Fruit fly (Drosophila melanogaster) whole organism, prepupa: ENCODE results near the gene Pgm1.

Experiments used
- Blimp-1 ChIP-seq: fragments of 200-800 bp; sonication (Bioruptor generic); optimal IDR thresholded peaks from 3 replicates; lab custom pipeline; 2017; ENCODE audit warnings: missing biosample characterization, missing genetic modification characterization, mild to moderate bottlenecking, moderate library complexity, missing genetic modification reagents
- CG10631 ChIP-seq: fragments of 200-800 bp; sonication (Bioruptor generic); optimal IDR thresholded peaks from 2 replicates; lab custom pipeline; 2016; ENCODE audit warnings: missing biosample characterization, missing genetic modification characterization
- CG10669 ChIP-seq: fragments of 200-800 bp; sonication (Bioruptor generic); optimal IDR thresholded peaks from 3 replicates; lab custom pipeline; 2018; ENCODE audit warnings: missing biosample characterization, mild to moderate bottlenecking, missing genetic modification characterization, moderate library complexity
- CG11294 ChIP-seq: fragments of 200-800 bp; sonication (Bioruptor generic); IDR thresholded peaks from 2 replicates; pipeline ENCODE4 v1.3.6; 2022; ENCODE audit warnings: missing biosample characterization, missing genetic modification characterization
- CG11762 ChIP-seq: fragments of 200-800 bp; sonication (Bioruptor generic); optimal IDR thresholded peaks from 3 replicates; lab custom pipeline; 2016; ENCODE audit warnings: missing biosample characterization, missing genetic modification characterization; ENCODE audit not compliant: insufficient read depth
- CG11902 ChIP-seq: fragments of 200-800 bp; sonication (Bioruptor generic); optimal IDR thresholded peaks from 3 replicates; lab custom pipeline; 2016; ENCODE audit warnings: missing biosample characterization, missing genetic modification characterization
- CG15336 ChIP-seq: fragments of 200-800 bp; sonication (Bioruptor generic); IDR thresholded peaks from 2 replicates; pipeline ENCODE4 v1.3.6; 2022; ENCODE audit warnings: missing biosample characterization, missing genetic modification characterization
- CG1621 ChIP-seq: fragments of 200-800 bp; sonication (Bioruptor generic); optimal IDR thresholded peaks from 3 replicates; lab custom pipeline; 2018; ENCODE audit warnings: missing biosample characterization, mild to moderate bottlenecking, missing genetic modification characterization
- CG16779 ChIP-seq: fragments of 200-800 bp; sonication (Bioruptor generic); optimal IDR thresholded peaks from 3 replicates; lab custom pipeline; 2017; ENCODE audit warnings: missing biosample characterization, mild to moderate bottlenecking, missing genetic modification characterization
- CG3032 ChIP-seq: fragments of 200-800 bp; optimal IDR thresholded peaks from 2 replicates; lab custom pipeline; 2019; ENCODE audit warnings: missing biosample characterization, mild to moderate bottlenecking, missing genetic modification characterization, moderate library complexity
- CG31627 ChIP-seq: fragments of 200-800 bp; sonication (Bioruptor generic); optimal IDR thresholded peaks from 3 replicates; lab custom pipeline; 2016; ENCODE audit warnings: missing biosample characterization, missing genetic modification characterization
- CG4318 ChIP-seq: fragments of 200-800 bp; sonication (Bioruptor generic); optimal IDR thresholded peaks from 3 replicates; lab custom pipeline; 2017; ENCODE audit warnings: missing biosample characterization, mild to moderate bottlenecking, missing genetic modification characterization
- CG6163 ChIP-seq: fragments of 200-800 bp; sonication (Bioruptor generic); IDR thresholded peaks from 3 replicates; pipeline ENCODE4 v1.3.6; 2022; ENCODE audit warnings: missing biosample characterization, missing genetic modification characterization
- CG6792 ChIP-seq: fragments of 200-800 bp; sonication (Bioruptor generic); optimal IDR thresholded peaks from 3 replicates; lab custom pipeline; 2016; ENCODE audit warnings: missing biosample characterization, missing genetic modification characterization
- CG7368 ChIP-seq: fragments of 200-800 bp; sonication (Bioruptor generic); optimal IDR thresholded peaks from 3 replicates; lab custom pipeline; 2016; ENCODE audit warnings: missing biosample characterization, missing genetic modification characterization
- CG8319 ChIP-seq: fragments of 200-800 bp; sonication (Bioruptor generic); optimal IDR thresholded peaks from 3 replicates; lab custom pipeline; 2016; ENCODE audit warnings: missing biosample characterization, missing genetic modification characterization
- CG8632 ChIP-seq: fragments of 200-800 bp; sonication (Bioruptor generic); optimal IDR thresholded peaks from 3 replicates; lab custom pipeline; 2016; ENCODE audit warnings: missing biosample characterization, missing genetic modification characterization
- Eip78C ChIP-seq: fragments of 200-800 bp; sonication (Bioruptor generic); peaks from one replicate; lab custom pipeline; 2016; ENCODE audit warnings: missing biosample characterization, missing genetic modification characterization
- Eip93F ChIP-seq: fragments of 200-800 bp; sonication (Bioruptor generic); optimal IDR thresholded peaks from 2 replicates; lab custom pipeline; 2016; ENCODE audit warnings: missing biosample characterization, mild to moderate bottlenecking, missing genetic modification characterization
- Ets21C ChIP-seq: fragments of 200-800 bp; sonication (Bioruptor generic); optimal IDR thresholded peaks from 3 replicates; lab custom pipeline; 2016; ENCODE audit warnings: missing biosample characterization, missing genetic modification characterization
- Ets96B ChIP-seq: fragments of 200-800 bp; optimal IDR thresholded peaks from 2 replicates; lab custom pipeline; 2019; ENCODE audit warnings: missing biosample characterization, mild to moderate bottlenecking, missing genetic modification characterization, moderate library complexity
- Gug ChIP-seq: fragments of 200-800 bp; sonication (Bioruptor generic); IDR thresholded peaks from 2 replicates; pipeline ENCODE4 v1.3.6; 2022; ENCODE audit warnings: missing biosample characterization, missing genetic modification characterization
- Hr38 ChIP-seq: sonication (Bioruptor generic); optimal IDR thresholded peaks from 2 replicates; lab custom pipeline; 2016; ENCODE audit warnings: missing biosample characterization, missing genetic modification characterization
- Hr39 ChIP-seq: fragments of 200-800 bp; sonication (Bioruptor generic); optimal IDR thresholded peaks from 2 replicates; lab custom pipeline; 2016; ENCODE audit warnings: missing biosample characterization, missing genetic modification characterization
- Hr4 ChIP-seq: fragments of 200-800 bp; sonication (Bioruptor generic); optimal IDR thresholded peaks from 3 replicates; lab custom pipeline; 2016; ENCODE audit warnings: missing biosample characterization, missing genetic modification characterization
- Lpt ChIP-seq: fragments of 200-800 bp; sonication (Bioruptor generic); optimal IDR thresholded peaks from 3 replicates; lab custom pipeline; 2016; ENCODE audit warnings: missing biosample characterization, missing genetic modification characterization
- Sox14 ChIP-seq: fragments of 200-800 bp; sonication (Bioruptor generic); optimal IDR thresholded peaks from 3 replicates; lab custom pipeline; 2016; ENCODE audit warnings: missing biosample characterization, missing genetic modification characterization
- Sox15 ChIP-seq: fragments of 200-800 bp; sonication (Bioruptor generic); optimal IDR thresholded peaks from 3 replicates; lab custom pipeline; 2016; ENCODE audit warnings: missing biosample characterization, missing genetic modification characterization
- achi ChIP-seq: fragments of 200-800 bp; sonication (Bioruptor generic); optimal IDR thresholded peaks from 3 replicates; lab custom pipeline; 2016; ENCODE audit warnings: missing biosample characterization, missing genetic modification characterization
- acj6 ChIP-seq: fragments of 200-800 bp; sonication (Bioruptor generic); optimal IDR thresholded peaks from 3 replicates; lab custom pipeline; 2016; ENCODE audit warnings: missing biosample characterization, missing genetic modification characterization
- cyc ChIP-seq: fragments of 200-800 bp; sonication (Bioruptor generic); optimal IDR thresholded peaks from 3 replicates; lab custom pipeline; 2016; ENCODE audit warnings: missing biosample characterization, missing genetic modification characterization
- dac ChIP-seq: fragments of 200-800 bp; sonication (Bioruptor generic); optimal IDR thresholded peaks from 2 replicates; lab custom pipeline; 2017; ENCODE audit warnings: missing biosample characterization, mild to moderate bottlenecking, missing genetic modification characterization
- dsx ChIP-seq: fragments of 200-800 bp; optimal IDR thresholded peaks from 3 replicates; lab custom pipeline; 2019; ENCODE audit warnings: missing biosample characterization, mild to moderate bottlenecking, missing genetic modification characterization, moderate library complexity; ENCODE audit not compliant: poor library complexity, severe bottlenecking
- eg ChIP-seq: fragments of 200-800 bp; sonication (Bioruptor generic); IDR thresholded peaks from 3 replicates; pipeline ENCODE4 v1.3.6; 2022; ENCODE audit warnings: missing biosample characterization, missing genetic modification characterization
- esn ChIP-seq: fragments of 200-800 bp; sonication (Bioruptor generic); optimal IDR thresholded peaks from 2 replicates; lab custom pipeline; 2016; ENCODE audit warnings: missing biosample characterization, mild to moderate bottlenecking, missing genetic modification characterization, moderate library complexity
- fd59A ChIP-seq: fragments of 200-800 bp; sonication (Bioruptor generic); optimal IDR thresholded peaks from 2 replicates; lab custom pipeline; 2017; ENCODE audit warnings: missing biosample characterization, mild to moderate bottlenecking, missing genetic modification characterization, missing genetic modification reagents
- fd85E ChIP-seq: fragments of 200-800 bp; sonication (Bioruptor generic); optimal IDR thresholded peaks from 3 replicates; lab custom pipeline; 2016; ENCODE audit warnings: missing biosample characterization, missing genetic modification characterization
- fkh ChIP-seq: fragments of 200-800 bp; sonication (Bioruptor generic); optimal IDR thresholded peaks from 3 replicates; lab custom pipeline; 2017; ENCODE audit warnings: missing biosample characterization, mild to moderate bottlenecking, missing genetic modification characterization, moderate library complexity
- lz ChIP-seq: fragments of 200-800 bp; sonication (Bioruptor generic); optimal IDR thresholded peaks from 3 replicates; lab custom pipeline; 2016; ENCODE audit warnings: missing biosample characterization, missing genetic modification characterization
- pdm3 ChIP-seq: fragments of 200-800 bp; sonication (Bioruptor generic); optimal IDR thresholded peaks from 3 replicates; lab custom pipeline; 2016; ENCODE audit warnings: missing biosample characterization, missing genetic modification characterization
- salr ChIP-seq, 2 experiments: fragments of 200-800 bp; sonication (Bioruptor generic); optimal IDR thresholded peaks; 3 replicates each; lab custom pipeline; 2016 to 2018; ENCODE audit warnings: missing biosample characterization in 2 of 2, missing genetic modification characterization in 2 of 2, mild to moderate bottlenecking in 1 of 2
- spab ChIP-seq: fragments of 200-800 bp; sonication (Bioruptor generic); optimal IDR thresholded peaks from 2 replicates; lab custom pipeline; 2017; ENCODE audit warnings: missing biosample characterization, mild to moderate bottlenecking, missing genetic modification characterization, missing genetic modification reagents

The Pgm1 gene

DNA sequence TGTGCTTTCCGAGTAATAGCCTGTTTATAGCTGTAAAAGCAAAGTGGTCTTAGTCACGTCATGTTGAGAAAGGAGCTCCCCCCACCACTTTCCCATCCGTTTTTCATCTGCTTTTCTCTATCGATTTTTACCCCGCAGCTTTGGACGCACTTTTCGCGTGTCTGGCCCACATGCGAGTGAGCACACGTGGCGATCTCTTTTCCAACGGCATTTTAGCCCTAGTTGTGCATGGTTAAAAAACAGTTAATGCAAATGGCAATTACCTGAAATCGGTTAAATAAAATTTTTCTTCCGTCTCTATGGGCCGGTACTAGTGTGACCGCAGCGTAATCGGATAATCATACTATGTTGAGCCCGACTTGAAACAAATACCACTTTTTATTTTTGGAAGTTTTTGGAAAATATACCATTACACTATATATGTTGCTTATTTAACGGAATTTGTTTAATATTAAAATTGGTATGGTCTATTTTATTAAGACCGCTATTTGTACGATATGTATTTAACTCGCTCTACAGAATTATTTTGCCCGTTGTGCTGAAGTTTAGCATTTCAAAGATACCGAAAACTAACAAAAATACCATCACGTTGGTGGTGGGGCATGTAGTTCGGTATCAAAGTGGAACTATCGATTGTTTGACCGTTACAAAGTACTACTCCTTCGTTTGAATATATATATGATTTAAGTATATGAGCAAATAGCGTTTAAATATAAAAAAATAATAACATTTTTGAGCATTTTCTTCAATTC lies 16.1 kb downstream of the Pgm1 start, which contains the start of gene Zn72D:
Gene Zn72D, minus strand, starts transcription at position 558 of the 752 bp plus-strand sequence.
- peak; percentile 66 for TF ChIP-seq Eip78C (GFP tag; lab: Kevin White, UChicago)
- no peak for TF ChIP-seq CG16779 (tag; lab: Kevin White, UChicago)
- TF ChIP-seq Hr4, result no peak

DNA sequence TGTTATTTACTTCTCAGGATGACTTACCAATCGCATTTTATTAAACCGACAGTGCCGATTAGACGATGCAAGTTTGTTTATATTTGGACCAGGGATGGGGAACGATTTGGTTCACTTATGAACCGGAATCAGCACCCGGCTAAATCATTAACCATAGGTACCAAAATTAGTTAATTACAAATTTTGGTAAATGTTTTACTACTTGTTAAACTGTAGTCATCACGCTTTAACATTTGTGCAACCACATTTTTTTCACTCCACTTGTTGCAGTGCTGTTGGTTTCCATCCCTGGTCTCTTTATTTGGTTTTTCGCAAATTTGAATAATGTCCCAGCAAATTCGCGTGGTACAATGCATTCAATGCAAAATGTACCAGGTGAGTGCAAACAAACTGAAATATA lies 22.8 kb downstream of the Pgm1 start, which contains the start of the genes IntS9 and CG43295:
Gene IntS9, minus strand, starts transcription at position 100 of the 400 bp plus-strand sequence.
Gene CG43295, plus strand, starts transcription at position 325 of the 400 bp plus-strand sequence.
- peak; percentile 91 for TF ChIP-seq acj6
- peak; percentile 80 for TF ChIP-seq CG15336
- TF ChIP-seq CG31627 (GFP tag; lab: Kevin White, UChicago), result peak; percentile 92
- no peak for TF ChIP-seq fd85E (GFP tag; lab: Kevin White, UChicago)
- peak; percentile 83 for TF ChIP-seq CG8319 (GFP tag; lab: Kevin White, UChicago)
- TF ChIP-seq cyc (GFP tag; lab: Kevin White, UChicago), result peak; percentile 91
- peak; percentile 84 for TF ChIP-seq CG11762
- TF ChIP-seq CG6792 (GFP tag; lab: Kevin White, UChicago), result peak; percentile 85
- no peak for TF ChIP-seq dac (GFP tag; lab: Kevin White, UChicago)
- TF ChIP-seq CG11294 (GFP tag; lab: Robert Waterston, UW), result peak; percentile 64
- peak; percentile 97 for TF ChIP-seq Sox14 (GFP tag; lab: Kevin White, UChicago)
- TF ChIP-seq lz (GFP tag; lab: Kevin White, UChicago), result peak; percentile 90
- peak; percentile 75 for TF ChIP-seq CG8632 (GFP tag; lab: Kevin White, UChicago)
- peak; percentile 71 for TF ChIP-seq CG11902
- TF ChIP-seq fkh (GFP tag; lab: Kevin White, UChicago), result peak; percentile 46
- TF ChIP-seq CG10669 (GFP tag; lab: Kevin White, UChicago), result no peak
- peak; percentile 58 for TF ChIP-seq fd59A (GFP tag; lab: Kevin White, UChicago)
- TF ChIP-seq CG10631 (GFP tag; lab: Kevin White, UChicago), result peak; percentile 87
- no peak for TF ChIP-seq CG16779 (tag; lab: Kevin White, UChicago)
- TF ChIP-seq Gug (GFP tag; lab: Robert Waterston, UW), result peak; percentile 70
- peak; percentile 77 for TF ChIP-seq Hr38
- TF ChIP-seq CG6163 (GFP tag; lab: Robert Waterston, UW), result peak; percentile 91
- TF ChIP-seq Ets96B (tag; lab: Kevin White, UChicago), result peak; percentile 79
- TF ChIP-seq CG4318 (GFP tag; lab: Kevin White, UChicago), result no peak
- TF ChIP-seq achi (GFP tag; lab: Kevin White, UChicago), result no peak
- TF ChIP-seq Lpt (GFP tag; lab: Kevin White, UChicago), result no peak
- peak; percentile 92 for TF ChIP-seq Hr39
- peak; percentile 93 for TF ChIP-seq esn (GFP tag; lab: Kevin White, UChicago)
- peak; percentile 77 for TF ChIP-seq CG7368
- TF ChIP-seq spab (GFP tag; lab: Kevin White, UChicago), result no peak
- TF ChIP-seq Eip93F (GFP tag; lab: Kevin White, UChicago), result peak; percentile 30
- no peak for TF ChIP-seq pdm3 (GFP tag; lab: Kevin White, UChicago)
- peak in 1 of 2 experiments; percentile 62 for TF ChIP-seq salr (GFP tag; optimal IDR thresholded peaks at IDR 0.05; lab: Kevin White, UChicago)
- peak; percentile 76 for TF ChIP-seq CG3032
- TF ChIP-seq Blimp-1 (GFP tag; lab: Kevin White, UChicago), result no peak
- TF ChIP-seq Sox15 (GFP tag; lab: Kevin White, UChicago), result peak; percentile 76
- TF ChIP-seq Ets21C, result peak; percentile 88
- no peak for TF ChIP-seq CG1621 (tag; lab: Kevin White, UChicago)
- TF ChIP-seq eg, result peak; percentile 87
- no peak for TF ChIP-seq dsx (GFP tag; lab: Kevin White, UChicago)
